Fruit fly (Drosophila melanogaster) S2 (cell line): ENCODE data around the gene Nubp2.

Experiments used
- CG8478 ChIP-seq: fragments of >200 bp; optimal IDR thresholded peaks from 2 replicates; lab custom pipeline; 2018
- CTCF ChIP-seq, 2 experiments: fragments of >200 bp; optimal IDR thresholded peaks; 2 replicates each; lab custom pipeline; 2018

DNA sequence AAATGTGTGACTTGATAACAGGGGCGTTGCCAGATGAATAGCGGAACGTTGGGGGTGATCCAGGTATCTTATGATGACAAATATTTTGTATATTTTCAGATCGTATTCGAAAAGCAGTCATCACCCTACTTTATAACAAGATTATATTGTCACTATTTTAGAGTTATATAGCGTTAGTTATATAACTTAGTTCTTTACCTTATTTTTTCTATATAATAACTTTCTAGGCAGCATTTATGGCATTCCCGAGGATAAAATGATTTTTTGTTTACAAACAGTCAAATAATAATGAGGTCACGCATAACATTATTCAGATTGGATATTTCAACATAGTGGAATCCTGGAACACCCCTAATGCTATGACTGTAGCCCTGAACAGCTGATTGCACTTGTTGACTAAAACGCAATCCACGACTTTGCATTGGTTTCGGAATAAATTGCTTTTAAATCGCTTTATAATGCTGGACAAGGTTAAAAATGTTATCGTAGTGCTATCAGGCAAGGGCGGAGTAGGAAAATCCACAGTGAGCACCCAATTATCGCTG, at the start of gene Nubp2:
- no peak for TF ChIP-seq CG8478
- TF ChIP-seq CTCF (optimal IDR thresholded peaks at IDR 0.05; lab: Kevin White, UChicago) = no peak
